Worm (Caenorhabditis elegans): ENCODE data around the gene meg-1.

The meg-1 gene

ce11 chrX:13900047-13900446 is 29.4 kb downstream of the meg-1 start, which contains the start of gene sra-38:
Gene sra-38 (minus strand): TSS chrX:13900147.
- TF ChIP-seq nhr-28 (tag; optimal IDR thresholded peaks at IDR 0.05) (no peak), nhr-19 (GFP tag; conservative IDR thresholded peaks at IDR 0.05) (no peak), mab-9 (GFP tag; IDR thresholded peaks at IDR 0.05) (no peak), aly-2 (tag; optimal IDR thresholded peaks at IDR 0.05) (no peak), nhr-12 (tag; optimal IDR thresholded peaks at IDR 0.05) (no peak), pqm-1 (tag; optimal IDR thresholded peaks at IDR 0.05) (no peak), blmp-1 (tag; optimal IDR thresholded peaks at IDR 0.05) (no peak), Y116A8C.19 (tag; optimal IDR thresholded peaks at IDR 0.05; ENCODE audit: borderline replicate concordance) (no peak), ztf-11 (tag; optimal IDR thresholded peaks at IDR 0.05) (no peak), ceh-82 (tag; optimal IDR thresholded peaks at IDR 0.05) (no peak)

ce11 chrX:13893256-13893655 is 36.2 kb downstream of the meg-1 start, which contains the start of gene sra-37:
Gene sra-37 (minus strand): TSS chrX:13893356.
- TF ChIP-seq egl-27 (tag; optimal IDR thresholded peaks at IDR 0.05): no peak
- TF ChIP-seq mdl-1 (tag; optimal IDR thresholded peaks at IDR 0.05): no peak
- TF ChIP-seq snpc-4 (tag; optimal IDR thresholded peaks at IDR 0.05): no peak
- no peak for TF ChIP-seq nhr-237 (tag; optimal IDR thresholded peaks at IDR 0.05)
- TF ChIP-seq pqm-1 (tag; optimal IDR thresholded peaks at IDR 0.05): no peak
- no peak for TF ChIP-seq nhr-11 (tag; optimal IDR thresholded peaks at IDR 0.05)
- no peak for TF ChIP-seq rnt-1 (tag; optimal IDR thresholded peaks at IDR 0.05)
- TF ChIP-seq ces-1 (GFP tag; optimal IDR thresholded peaks at IDR 0.05): no peak
- TF ChIP-seq lin-35 (GFP tag; optimal IDR thresholded peaks at IDR 0.05): no peak
- TF ChIP-seq ceh-63 (GFP tag; optimal IDR thresholded peaks at IDR 0.05): no peak
- no peak for TF ChIP-seq nhr-77 (tag; optimal IDR thresholded peaks at IDR 0.05)
- TF ChIP-seq ets-5 (GFP tag; IDR thresholded peaks at IDR 0.05): no peak
- TF ChIP-seq fkh-8 (tag; optimal IDR thresholded peaks at IDR 0.05): no peak
- no peak for TF ChIP-seq aha-1 (tag; optimal IDR thresholded peaks at IDR 0.05)
- TF ChIP-seq nhr-20 (tag; optimal IDR thresholded peaks at IDR 0.05): no peak
- no peak for TF ChIP-seq zip-4 (GFP tag; optimal IDR thresholded peaks at IDR 0.05)
- TF ChIP-seq nhr-84 (tag; optimal IDR thresholded peaks at IDR 0.05): no peak
- no peak for TF ChIP-seq fos-1 (tag; optimal IDR thresholded peaks at IDR 0.05)
- TF ChIP-seq snu-23 (GFP tag; optimal IDR thresholded peaks at IDR 0.05): no peak

DNA sequence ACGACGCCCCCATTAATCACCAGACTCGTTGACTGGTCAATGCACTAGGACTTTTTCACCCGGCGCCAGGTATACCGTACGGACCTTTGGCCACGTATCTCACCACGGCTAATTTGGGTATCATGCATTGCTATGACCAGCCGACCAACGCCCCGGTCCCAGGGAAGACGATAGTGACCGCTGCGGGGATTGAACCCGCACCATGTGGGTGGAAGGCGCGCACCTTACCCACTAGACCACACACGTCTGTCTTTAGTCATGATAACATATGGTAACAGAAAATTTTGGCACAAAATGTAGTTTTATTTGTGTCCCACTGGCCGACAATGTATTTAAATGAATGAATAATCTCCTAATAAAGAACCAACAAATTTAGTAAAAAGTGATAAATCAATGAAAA is 43.2 kb downstream of the meg-1 start:
- TF ChIP-seq unc-86 (tag; optimal IDR thresholded peaks at IDR 0.05) (no peak), nhr-85 (tag) (peak; percentile 19), nhr-90 (tag; optimal IDR thresholded peaks at IDR 0.05; ENCODE audit: poor library complexity) (peak; percentile 8), zag-1 (tag; optimal IDR thresholded peaks at IDR 0.05) (no peak), nhr-84 (tag; optimal IDR thresholded peaks at IDR 0.05) (no peak), grh-1 (GFP tag; IDR thresholded peaks at IDR 0.05) (0 out of 2 replicates have a peak, but pooled peaks have one; percentile 5), fkh-4 (tag; optimal IDR thresholded peaks at IDR 0.05; ENCODE audit: borderline replicate concordance) (no peak)

ce11 chrX:13885131-13885530 is 44.3 kb downstream of the meg-1 start:
- TF ChIP-seq nhr-47 (tag; optimal IDR thresholded peaks at IDR 0.05) (no peak), lir-3 (tag; optimal IDR thresholded peaks at IDR 0.05; ENCODE audit: poor library complexity) (no peak), ets-5 (GFP tag; IDR thresholded peaks at IDR 0.05) (no peak), lin-14 (GFP tag; optimal IDR thresholded peaks at IDR 0.05) (peak; percentile 60), nhr-90 (tag; optimal IDR thresholded peaks at IDR 0.05; ENCODE audit: poor library complexity) (peak; percentile 11), elt-3 (tag; optimal IDR thresholded peaks at IDR 0.05) (peak in 4 of 6 experiments; percentile 30 to 56 (median 37)), lin-15B (tag; optimal IDR thresholded peaks at IDR 0.05) (no peak), ceh-82 (tag; optimal IDR thresholded peaks at IDR 0.05) (no peak), pax-3 (tag; optimal IDR thresholded peaks at IDR 0.05) (no peak), zag-1 (tag; optimal IDR thresholded peaks at IDR 0.05) (no peak), hlh-4 (tag; optimal IDR thresholded peaks at IDR 0.05) (no peak), ceh-90 (tag; optimal IDR thresholded peaks at IDR 0.05) (no peak), ztf-4 (tag; optimal IDR thresholded peaks at IDR 0.05) (no peak), aha-1 (tag; optimal IDR thresholded peaks at IDR 0.05) (no peak), ama-1 (optimal IDR thresholded peaks at IDR 0.05) (no peak), ceh-8 (GFP tag; optimal IDR thresholded peaks at IDR 0.05) (no peak), skn-1 (tag; optimal IDR thresholded peaks at IDR 0.05) (no peak), nhr-20 (tag; optimal IDR thresholded peaks at IDR 0.05) (peak; percentile 35), pag-3 (tag; optimal IDR thresholded peaks at IDR 0.05; ENCODE audit: borderline replicate concordance, insufficient read depth) (no peak), ces-1 (GFP tag; optimal IDR thresholded peaks at IDR 0.05) (no peak), F16B12.6 (tag; optimal IDR thresholded peaks at IDR 0.05) (no peak), snpc-4 (tag; optimal IDR thresholded peaks at IDR 0.05) (no peak)
